Fruit fly (Drosophila melanogaster) whole organism, embryonic: ENCODE results near the gene Trm1.

ENCODE experiments used
- CG6654 ChIP-seq: fragments of 200-800 bp; sonication (Bioruptor generic); optimal IDR thresholded peaks from 2 replicates; lab custom pipeline; 2017; ENCODE audit warnings: missing biosample characterization, mild to moderate bottlenecking, missing genetic modification characterization
- Hr78 ChIP-seq, 2 experiments: fragments of 200-800 bp in 1 of 2; fragments of >200 bp in 1 of 2; sonication (Bioruptor generic) in 1 of 2; optimal IDR thresholded peaks; 2 replicates each; lab custom pipeline; 2017 to 2019; ENCODE audit warnings: missing biosample characterization in 2 of 2, missing genetic modification characterization in 2 of 2, mild to moderate bottlenecking in 1 of 2, moderate library complexity in 1 of 2
- her ChIP-seq: fragments of 200-800 bp; sonication (Bioruptor generic); optimal IDR thresholded peaks from 2 replicates; lab custom pipeline; 2016; ENCODE audit warnings: missing biosample characterization, missing genetic modification characterization
- pum ChIP-seq: fragments of 200-800 bp; sonication (Bioruptor generic); optimal IDR thresholded peaks from 2 replicates; lab custom pipeline; 2016; ENCODE audit warnings: missing biosample characterization, missing genetic modification characterization
- scrt ChIP-seq: fragments of 200-800 bp; sonication (Bioruptor generic); optimal IDR thresholded peaks from 2 replicates; lab custom pipeline; 2018; ENCODE audit warnings: missing biosample characterization, mild to moderate bottlenecking, missing genetic modification characterization, moderate library complexity

DNA sequence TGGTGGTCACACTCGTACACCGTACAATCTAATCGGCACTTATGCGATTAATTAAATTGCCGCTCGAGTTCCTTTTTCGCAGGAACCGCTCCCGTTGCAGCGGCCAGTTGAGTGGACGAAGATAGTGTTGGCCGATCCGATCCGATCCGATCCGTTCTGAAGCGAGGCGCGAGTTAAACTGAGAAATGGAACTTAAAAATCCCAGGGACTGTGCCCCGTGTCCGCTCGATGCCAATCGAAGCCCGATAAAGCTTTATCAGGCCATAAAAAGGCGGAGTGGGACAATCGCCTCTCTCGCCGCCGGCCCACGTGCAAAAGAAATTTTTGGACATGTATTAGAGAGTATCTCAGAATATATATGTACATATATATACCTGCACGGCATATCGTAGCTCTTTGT, 17.9 kb downstream of the Trm1 start, which contains the start of gene Oatp33Ea:
- no peak for TF ChIP-seq scrt (GFP tag; lab: Kevin White, UChicago)
- no peak for TF ChIP-seq CG6654 (GFP tag; lab: Kevin White, UChicago)
- TF ChIP-seq her: no peak
- TF ChIP-seq Hr78 (GFP tag; optimal IDR thresholded peaks at IDR 0.05; lab: Kevin White, UChicago): no peak
- TF ChIP-seq pum (GFP tag; lab: Kevin White, UChicago): no peak
